Fruit fly (Drosophila melanogaster) whole organism, adult: ENCODE measurements around the gene Pph13.
A peak's percentile ranks its signal among the peaks of the same experiment; 100 is the strongest.

Experiments used
- CG11617 ChIP-seq: fragments of 200-800 bp; sonication (Bioruptor generic); optimal IDR thresholded peaks from 2 replicates; lab custom pipeline; 2017; ENCODE audit warnings: mild to moderate bottlenecking, missing biosample characterization, missing genetic modification reagents, missing genetic modification characterization
- CG12768 ChIP-seq: fragments of 200-800 bp; sonication (Bioruptor generic); optimal IDR thresholded peaks from 2 replicates; lab custom pipeline; 2017; ENCODE audit warnings: missing biosample characterization, missing genetic modification characterization, mild to moderate bottlenecking, moderate library complexity, missing genetic modification reagents
- CG14711 ChIP-seq: fragments of 200-800 bp; sonication (Bioruptor generic); optimal IDR thresholded peaks from 2 replicates; lab custom pipeline; 2018; ENCODE audit warnings: missing biosample characterization, mild to moderate bottlenecking, missing genetic modification characterization, moderate library complexity
- CG1620 ChIP-seq: fragments of 200-800 bp; sonication (Bioruptor generic); optimal IDR thresholded peaks from 2 replicates; lab custom pipeline; 2016; ENCODE audit warnings: missing biosample characterization, missing genetic modification characterization
- CG33017 ChIP-seq: fragments of 200-800 bp; sonication (Bioruptor generic); optimal IDR thresholded peaks from 2 replicates; lab custom pipeline; 2018; ENCODE audit warnings: missing biosample characterization, mild to moderate bottlenecking, missing genetic modification characterization, moderate library complexity
- CG5204 ChIP-seq: fragments of 200-800 bp; sonication (Bioruptor generic); optimal IDR thresholded peaks from 2 replicates; lab custom pipeline; 2016; ENCODE audit warnings: missing biosample characterization, missing genetic modification characterization
- CG7045 ChIP-seq: fragments of 200-800 bp; sonication (Bioruptor generic); optimal IDR thresholded peaks from 2 replicates; lab custom pipeline; 2017; ENCODE audit warnings: missing biosample characterization, mild to moderate bottlenecking, missing genetic modification characterization
- CG7101 ChIP-seq: fragments of 200-800 bp; sonication (Bioruptor generic); optimal IDR thresholded peaks from 2 replicates; lab custom pipeline; 2018; ENCODE audit warnings: missing biosample characterization, mild to moderate bottlenecking, missing genetic modification characterization, moderate library complexity
- Clk ChIP-seq: fragments of 200-800 bp; sonication (Bioruptor generic); optimal IDR thresholded peaks from 2 replicates; lab custom pipeline; 2017; ENCODE audit warnings: missing biosample characterization, missing genetic modification characterization
- Crg-1 ChIP-seq: fragments of 200-800 bp; sonication (Bioruptor generic); optimal IDR thresholded peaks from 2 replicates; lab custom pipeline; 2016; ENCODE audit warnings: missing biosample characterization, missing genetic modification characterization
- Hr96 ChIP-seq: fragments of 200-800 bp; sonication (Bioruptor generic); optimal IDR thresholded peaks from 2 replicates; lab custom pipeline; 2016; ENCODE audit warnings: missing biosample characterization, missing genetic modification characterization
- Mnt ChIP-seq: fragments of 200-800 bp; sonication (Bioruptor generic); optimal IDR thresholded peaks from 2 replicates; lab custom pipeline; 2016; ENCODE audit warnings: missing biosample characterization, mild to moderate bottlenecking, missing genetic modification characterization
- bab1 ChIP-seq: fragments of 200-800 bp; sonication (Bioruptor generic); optimal IDR thresholded peaks from 3 replicates; lab custom pipeline; 2019; ENCODE audit warnings: missing biosample characterization, mild to moderate bottlenecking, missing genetic modification characterization, moderate library complexity
- cic ChIP-seq: fragments of 200-800 bp; sonication (Bioruptor generic); optimal IDR thresholded peaks from 2 replicates; lab custom pipeline; 2017; ENCODE audit warnings: missing biosample characterization, mild to moderate bottlenecking, missing genetic modification characterization, moderate library complexity
- cnc ChIP-seq, 2 experiments: fragments of >200 bp; optimal IDR thresholded peaks; 2 replicates each; lab custom pipeline; 2017
- kay ChIP-seq: fragments of 200-800 bp; sonication (Bioruptor generic); peaks from one replicate; lab custom pipeline; 2016; ENCODE audit warnings: missing biosample characterization, missing genetic modification characterization, borderline replicate concordance
- ovo ChIP-seq: fragments of 200-800 bp; sonication (Bioruptor generic); optimal IDR thresholded peaks from 2 replicates; lab custom pipeline; 2016; ENCODE audit warnings: missing biosample characterization, missing genetic modification characterization
- pad ChIP-seq: fragments of 200-800 bp; sonication (Bioruptor generic); optimal IDR thresholded peaks from 3 replicates; lab custom pipeline; 2017; ENCODE audit warnings: missing biosample characterization, missing genetic modification characterization, mild to moderate bottlenecking, moderate library complexity, missing genetic modification reagents
- tj ChIP-seq: fragments of 200-800 bp; sonication (Bioruptor generic); optimal IDR thresholded peaks from 3 replicates; lab custom pipeline; 2017; ENCODE audit warnings: missing biosample characterization, mild to moderate bottlenecking, missing genetic modification characterization, moderate library complexity
- toe ChIP-seq: fragments of 200-800 bp; sonication (Bioruptor generic); optimal IDR thresholded peaks from 2 replicates; lab custom pipeline; 2016; ENCODE audit warnings: missing biosample characterization, missing genetic modification characterization

Pph13 gene

DNA sequence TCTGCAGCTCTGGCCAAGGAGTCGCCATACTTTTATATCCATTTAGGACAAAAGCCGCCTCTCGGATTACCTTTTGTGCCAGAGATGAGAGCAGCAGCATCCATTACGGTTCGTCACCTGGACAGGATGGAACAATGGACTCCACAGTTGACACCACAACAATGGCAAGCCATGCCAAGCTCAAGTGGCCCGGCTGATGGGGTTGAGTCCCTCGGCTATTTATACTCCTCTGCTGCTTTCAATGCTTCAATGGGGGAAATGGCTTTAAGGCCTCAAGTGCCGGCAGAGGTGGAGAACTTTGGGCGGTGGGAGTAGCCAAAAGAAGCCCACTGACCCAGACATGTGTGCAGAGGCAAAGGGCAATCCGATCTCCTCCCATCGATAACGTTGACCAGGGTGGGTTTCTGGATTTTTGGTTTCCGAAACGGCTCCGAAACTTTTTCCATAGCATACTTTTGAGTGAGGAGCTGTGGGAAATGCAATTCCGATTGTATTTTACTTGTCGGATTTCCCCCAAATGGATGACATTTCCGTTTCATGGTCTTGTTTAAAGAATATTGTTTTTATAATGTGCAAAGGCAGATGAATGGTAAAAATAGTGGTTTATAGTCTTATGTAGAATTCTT is 614 bp upstream of the Pph13 start, which contains the start of gene Ptth:
Ptth (minus strand) TSS at position 338 of the 626 bp plus-strand sequence.
- TF ChIP-seq bab1 (GFP tag; lab: Kevin White, UChicago) (peak; percentile 10), cic (GFP tag; lab: Kevin White, UChicago) (no peak)

DNA sequence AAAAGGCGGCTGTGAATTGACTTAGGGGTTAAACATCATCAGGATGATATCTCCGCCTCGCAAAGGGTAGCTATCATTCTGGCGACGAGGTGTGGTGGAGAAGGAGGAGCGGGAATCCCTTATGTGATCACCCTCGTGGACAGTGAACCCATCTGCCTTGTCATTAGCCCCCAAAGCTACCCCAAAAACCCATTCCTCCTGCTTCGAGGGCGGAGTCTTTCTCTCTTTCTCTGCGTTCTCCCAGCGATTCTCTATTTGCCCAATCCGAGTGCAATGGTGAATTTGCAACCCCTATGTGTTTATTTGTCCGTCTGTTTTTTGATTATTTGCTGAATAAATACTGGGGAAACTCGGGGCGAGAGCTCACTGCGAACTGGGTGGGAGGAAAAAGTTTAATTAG is 8.0 kb downstream of the Pph13 start:
- TF ChIP-seq pad (no peak), toe (GFP tag; lab: Kevin White, UChicago) (no peak), tj (GFP tag; lab: Kevin White, UChicago) (no peak), CG7045 (GFP tag; lab: Kevin White, UChicago) (no peak)

DNA sequence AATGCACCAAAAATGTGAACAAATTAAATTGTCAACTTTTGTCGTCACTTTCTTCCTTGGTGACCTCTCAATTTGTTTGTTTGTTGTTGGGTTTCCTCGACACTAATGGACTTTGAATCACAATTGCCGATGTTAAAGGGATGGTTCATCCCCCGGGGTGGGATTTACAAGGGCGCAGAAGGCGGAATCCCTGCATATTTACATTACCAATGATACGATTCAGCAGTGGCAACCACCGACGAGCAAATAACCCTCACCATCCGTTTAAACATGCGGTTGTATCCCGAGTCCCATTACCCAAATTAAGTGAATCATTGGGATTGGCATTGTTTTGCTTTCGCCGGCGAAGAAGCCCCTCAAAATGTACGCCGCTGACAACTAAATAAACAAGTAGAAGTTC is 14.2 kb downstream of the Pph13 start:
- TF ChIP-seq CG12768 (GFP tag; lab: Kevin White, UChicago) (no peak), cnc (optimal IDR thresholded peaks at IDR 0.05; lab: Kevin White, UChicago) (no peak), CG7101 (no peak)

DNA sequence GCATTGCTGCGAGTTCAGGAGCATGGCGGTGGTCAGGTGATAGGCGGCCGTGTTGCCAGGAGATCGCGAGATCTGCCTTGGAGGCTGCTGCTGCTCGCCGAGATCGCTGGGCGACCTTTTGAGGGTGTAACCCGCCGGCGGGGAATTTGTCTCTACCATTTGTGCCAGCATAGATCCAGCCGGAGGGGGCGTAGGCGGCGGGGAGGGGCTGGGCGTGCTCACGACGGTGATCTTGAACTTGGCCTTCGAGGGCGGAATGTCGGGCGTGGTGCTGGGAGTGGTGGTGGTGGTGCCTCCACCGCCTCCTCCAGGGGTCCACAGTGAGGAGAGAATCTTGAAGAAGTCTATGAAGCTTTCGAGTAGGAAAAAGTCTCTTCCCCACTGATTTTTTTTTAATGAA is 16.8 kb downstream of the Pph13 start:
- TF ChIP-seq CG12768 (GFP tag; lab: Kevin White, UChicago) (no peak), tj (GFP tag; lab: Kevin White, UChicago) (no peak), ovo (no peak), CG1620 (GFP tag; lab: Kevin White, UChicago) (no peak), pad (no peak), cnc (optimal IDR thresholded peaks at IDR 0.05; lab: Kevin White, UChicago) (no peak), Crg-1 (no peak), CG33017 (tag; lab: Kevin White, UChicago) (no peak), cic (GFP tag; lab: Kevin White, UChicago) (no peak), bab1 (GFP tag; lab: Kevin White, UChicago) (no peak), CG7045 (GFP tag; lab: Kevin White, UChicago) (no peak), CG11617 (GFP tag; lab: Kevin White, UChicago) (no peak), kay (GFP tag; lab: Kevin White, UChicago) (no peak)

DNA sequence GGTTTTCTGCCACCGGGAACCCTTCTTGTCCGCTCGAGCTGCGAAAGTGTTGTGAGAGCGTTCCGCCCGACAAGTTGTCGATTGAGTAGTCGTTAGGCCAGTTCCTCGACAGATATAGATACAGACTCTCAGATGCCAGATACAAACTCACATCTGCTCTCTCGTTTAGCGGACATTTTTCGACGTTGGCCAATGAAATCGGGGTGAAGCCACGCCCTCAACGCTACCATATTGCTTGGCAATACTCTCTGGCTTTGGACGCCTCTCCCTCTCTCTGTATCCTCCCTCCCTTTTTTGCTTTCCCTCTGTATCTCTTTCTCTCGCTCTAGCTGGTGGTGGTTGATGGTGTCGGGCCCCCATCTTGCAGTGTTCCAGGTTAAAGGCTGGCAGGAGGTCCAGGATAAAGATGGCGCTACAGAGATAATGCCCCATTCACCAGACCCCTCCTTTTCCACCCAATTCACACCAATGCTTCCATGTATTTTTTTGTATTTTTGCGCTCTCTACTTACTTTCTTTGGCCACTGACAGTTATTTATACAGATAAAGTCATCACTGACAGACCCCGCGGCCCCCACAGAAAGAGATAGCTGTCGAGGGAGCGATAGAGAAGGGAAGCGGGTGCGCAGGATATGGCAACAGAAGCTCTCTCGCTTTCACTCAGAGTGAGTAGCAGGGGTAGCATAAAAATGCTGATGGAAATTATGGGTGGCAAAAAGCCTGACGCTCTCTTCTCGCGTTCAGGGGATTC is 17.5 kb downstream of the Pph13 start, which contains the start of gene Gsc:
Gsc (minus strand) TSS at position 51 of the 750 bp plus-strand sequence.
- TF ChIP-seq bab1 (GFP tag; lab: Kevin White, UChicago) = no peak
- no peak for TF ChIP-seq Hr96
- no peak for TF ChIP-seq cnc (optimal IDR thresholded peaks at IDR 0.05; lab: Kevin White, UChicago)
- TF ChIP-seq CG5204 = no peak
- no peak for TF ChIP-seq CG1620 (GFP tag; lab: Kevin White, UChicago)
- no peak for TF ChIP-seq ovo
- TF ChIP-seq Clk = no peak
- TF ChIP-seq CG14711 = no peak
- no peak for TF ChIP-seq cic (GFP tag; lab: Kevin White, UChicago)
- no peak for TF ChIP-seq CG11617 (GFP tag; lab: Kevin White, UChicago)
- no peak for TF ChIP-seq CG33017 (tag; lab: Kevin White, UChicago)
- TF ChIP-seq tj (GFP tag; lab: Kevin White, UChicago) = no peak
- no peak for TF ChIP-seq CG7045 (GFP tag; lab: Kevin White, UChicago)
- no peak for TF ChIP-seq Mnt (GFP tag; lab: Kevin White, UChicago)
- TF ChIP-seq pad = no peak
- no peak for TF ChIP-seq kay (GFP tag; lab: Kevin White, UChicago)

DNA sequence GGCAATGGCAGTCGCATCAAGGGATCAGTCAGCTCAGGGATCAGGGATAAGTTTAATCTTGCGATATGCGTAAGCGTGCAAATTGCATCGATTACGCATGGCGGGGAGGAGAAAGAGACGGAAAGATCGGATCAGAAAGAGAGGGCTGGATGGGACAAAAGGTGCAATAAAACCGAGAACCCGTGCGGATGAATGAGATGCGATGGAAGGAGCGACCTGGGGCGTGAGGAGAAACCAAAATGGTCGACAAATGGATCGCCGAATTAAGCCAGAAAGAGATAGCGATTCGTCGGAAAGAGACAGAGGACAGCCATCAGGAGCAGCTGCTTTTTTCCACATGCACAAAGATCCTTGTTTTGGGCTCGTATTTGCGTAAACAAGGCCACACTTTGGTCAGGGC is 20.5 kb downstream of the Pph13 start:
- no peak for TF ChIP-seq CG5204
- no peak for TF ChIP-seq Hr96
- TF ChIP-seq CG1620 (GFP tag; lab: Kevin White, UChicago) = no peak
- no peak for TF ChIP-seq CG12768 (GFP tag; lab: Kevin White, UChicago)
- TF ChIP-seq CG11617 (GFP tag; lab: Kevin White, UChicago) = no peak

DNA sequence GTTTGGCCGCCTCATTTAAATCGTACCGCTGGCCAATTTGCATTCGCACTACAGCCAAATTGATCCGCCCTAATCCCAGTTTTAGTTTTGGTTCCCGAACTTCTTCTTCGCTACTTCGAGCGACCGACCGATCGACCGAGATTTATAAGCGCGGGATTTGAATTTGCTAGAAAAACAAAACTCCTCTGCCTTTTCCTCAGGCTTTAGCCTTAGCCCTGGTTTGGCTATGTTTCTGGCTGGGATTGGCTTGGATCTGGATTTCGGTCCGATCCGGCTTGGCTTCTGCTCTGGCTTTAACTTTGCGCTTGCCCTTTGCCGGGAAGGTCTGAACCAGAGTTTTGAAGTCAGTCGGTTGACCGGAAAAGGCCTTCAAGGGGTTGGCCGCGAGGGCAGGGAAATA is 24.6 kb downstream of the Pph13 start:
- TF ChIP-seq CG1620 (GFP tag; lab: Kevin White, UChicago) (no peak), cnc (optimal IDR thresholded peaks at IDR 0.05; lab: Kevin White, UChicago) (no peak), CG5204 (no peak), cic (GFP tag; lab: Kevin White, UChicago) (no peak), CG7101 (no peak), Hr96 (no peak), CG33017 (tag; lab: Kevin White, UChicago) (no peak), Clk (no peak), tj (GFP tag; lab: Kevin White, UChicago) (no peak), CG7045 (GFP tag; lab: Kevin White, UChicago) (no peak), toe (GFP tag; lab: Kevin White, UChicago) (no peak), bab1 (GFP tag; lab: Kevin White, UChicago) (no peak)
